Fruit fly (Drosophila melanogaster): ENCODE data around the gene Gas41.

DNA sequence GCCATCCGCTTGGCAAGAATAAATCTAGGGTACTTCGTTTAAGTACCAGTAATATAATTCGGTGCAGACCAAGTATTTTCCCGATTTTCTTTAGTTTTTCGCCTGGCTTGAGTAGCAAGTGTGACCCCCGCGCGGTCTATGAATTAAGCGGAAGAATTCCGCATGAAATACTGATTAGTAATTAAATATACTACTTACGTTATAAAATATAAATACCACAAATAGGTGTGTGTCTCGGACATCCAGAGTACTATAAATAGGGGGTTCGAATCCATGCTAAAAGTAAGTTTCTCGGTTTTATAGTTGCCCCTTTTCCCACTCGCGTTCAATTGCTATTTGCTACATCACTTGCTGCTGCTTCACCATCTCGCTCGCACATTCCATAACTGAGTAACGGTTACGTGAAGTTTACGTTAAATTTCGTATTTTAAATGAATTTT is 21.6 kb upstream of the Gas41 start, which contains the start of gene snRNP-U1-70K:
- no peak for TF ChIP-seq h (optimal IDR thresholded peaks at IDR 0.05)
- TF ChIP-seq Sin3A (optimal IDR thresholded peaks at IDR 0.05) = no peak
- TF ChIP-seq psq (optimal IDR thresholded peaks at IDR 0.05) = no peak
- no peak for TF ChIP-seq ttk (optimal IDR thresholded peaks at IDR 0.05)
- TF ChIP-seq Myc (optimal IDR thresholded peaks at IDR 0.05) = no peak

Data from Kc167 (cell line).